Worm (Caenorhabditis elegans): ENCODE measurements around the gene gsp-1.
A peak's percentile ranks its signal among the peaks of the same experiment; 100 is the strongest.

Gene gsp-1

ce11 chrV:10715158-10716152 is 33.2 kb downstream of the gsp-1 start:
- TF ChIP-seq lir-3 (tag; optimal IDR thresholded peaks at IDR 0.05) (no peak), lin-15B (tag; optimal IDR thresholded peaks at IDR 0.05) (no peak), dmd-9 (GFP tag; IDR thresholded peaks at IDR 0.05) (peak; percentile 73; the same call in 1 of the 2 replicates), mdl-1 (tag; optimal IDR thresholded peaks at IDR 0.05) (peak; percentile 97 to 98), Y5F2A.4 (GFP tag; optimal IDR thresholded peaks at IDR 0.05) (no peak), lim-7 (GFP tag; IDR thresholded peaks at IDR 0.05) (0 out of 2 replicates have a peak, but pooled peaks have one; percentile 36), lin-38 (GFP tag; IDR thresholded peaks at IDR 0.05) (peak; percentile 71), zag-1 (tag; optimal IDR thresholded peaks at IDR 0.05) (peak; percentile 15), hlh-30 (tag; optimal IDR thresholded peaks at IDR 0.05; ENCODE audit: insufficient read depth) (peak; percentile 98), php-3 (GFP tag; IDR thresholded peaks at IDR 0.05) (peak; percentile 76), nhr-48 (tag; optimal IDR thresholded peaks at IDR 0.05) (peak; percentile 96), skn-1 (tag; optimal IDR thresholded peaks at IDR 0.05) (no peak), hlh-11 (tag; optimal IDR thresholded peaks at IDR 0.05) (peak; percentile 99), ztf-11 (tag; optimal IDR thresholded peaks at IDR 0.05) (no peak), dmd-8 (GFP tag; IDR thresholded peaks at IDR 0.05) (no peak; the same call in 1 of the 2 replicates), F26F4.8 (GFP tag; conservative IDR thresholded peaks at IDR 0.05) (no peak), nhr-237 (tag; optimal IDR thresholded peaks at IDR 0.05) (no peak), Y48G9A.11 (GFP tag; IDR thresholded peaks at IDR 0.05) (no peak), snpc-4 (tag; optimal IDR thresholded peaks at IDR 0.05) (peak; percentile 65), nhr-42 (GFP tag; IDR thresholded peaks at IDR 0.05) (peak; percentile 82), egl-27 (tag; optimal IDR thresholded peaks at IDR 0.05) (no peak), arid-1 (GFP tag; conservative IDR thresholded peaks at IDR 0.05) (peak; percentile 75), lin-29 (GFP tag; IDR thresholded peaks at IDR 0.05) (peak; percentile 87), nhr-28 (tag; optimal IDR thresholded peaks at IDR 0.05) (peak; percentile 32), ceh-44 (GFP tag; IDR thresholded peaks at IDR 0.05) (no peak), hif-1 (tag; optimal IDR thresholded peaks at IDR 0.05) (peak in 1 of 2 experiments; percentile 96), egl-43 (GFP tag; IDR thresholded peaks at IDR 0.05) (peak; percentile 97), duxl-1 (tag; optimal IDR thresholded peaks at IDR 0.05; ENCODE audit: poor library complexity) (no peak), dpl-1 (GFP tag; optimal IDR thresholded peaks at IDR 0.05) (peak; percentile 63), spr-1 (tag; optimal IDR thresholded peaks at IDR 0.05) (peak; percentile 29), ama-1 (optimal IDR thresholded peaks at IDR 0.05) (no peak), lin-1 (GFP tag; IDR thresholded peaks at IDR 0.05) (peak; percentile 87), tag-97 (GFP tag; IDR thresholded peaks at IDR 0.05) (no peak), ceh-32 (tag; optimal IDR thresholded peaks at IDR 0.05; ENCODE audit: poor library complexity) (peak; percentile 71), zfp-2 (tag; optimal IDR thresholded peaks at IDR 0.05) (peak; percentile 46), T20F7.1 (GFP tag; optimal IDR thresholded peaks at IDR 0.05) (peak; percentile 57), daf-8 (GFP tag; IDR thresholded peaks at IDR 0.05) (no peak), F49E8.2 (tag; optimal IDR thresholded peaks at IDR 0.05; ENCODE audit: borderline replicate concordance) (no peak), ceh-20 (GFP tag; IDR thresholded peaks at IDR 0.05) (peak; percentile 99), mxl-2 (GFP tag; conservative IDR thresholded peaks at IDR 0.05) (peak; percentile 86), ztf-7 (tag; optimal IDR thresholded peaks at IDR 0.05) (no peak), nhr-76 (tag; optimal IDR thresholded peaks at IDR 0.05) (no peak), rbr-2 (tag; optimal IDR thresholded peaks at IDR 0.05) (peak; percentile 79), unc-130 (GFP tag; optimal IDR thresholded peaks at IDR 0.05) (no peak), ZK337.2 (GFP tag; IDR thresholded peaks at IDR 0.05) (peak; percentile 66), zip-2 (tag; optimal IDR thresholded peaks at IDR 0.05) (peak; percentile 47), pqm-1 (tag; optimal IDR thresholded peaks at IDR 0.05) (no peak), nhr-77 (tag; optimal IDR thresholded peaks at IDR 0.05) (peak; percentile 77)

All from whole organism, L4 larva.